Fruit fly (Drosophila melanogaster): ENCODE results near the gene Rubicon.
A peak's percentile ranks its signal among the peaks of the same experiment; 100 is the strongest.

Rubicon gene

dm6 chrX:8720213-8720612, 43.4 kb downstream of the Rubicon start, which contains the start of gene CG1789 (continued):
- TF ChIP-seq gcm2 (GFP tag; optimal IDR thresholded peaks at IDR 0.05): no peak
- TF ChIP-seq insv (GFP tag; optimal IDR thresholded peaks at IDR 0.05): peak in 1 of 2 experiments; percentile 48
- TF ChIP-seq crp (GFP tag; optimal IDR thresholded peaks at IDR 0.05): peak in 1 of 2 experiments; percentile 32
- no peak for TF ChIP-seq CG16863 (GFP tag; optimal IDR thresholded peaks at IDR 0.05)
- peak; percentile 38 for TF ChIP-seq pho (GFP tag; optimal IDR thresholded peaks at IDR 0.05)
- peak; percentile 67 for TF ChIP-seq tna (GFP tag; IDR thresholded peaks at IDR 0.05; ENCODE audit: partially characterized antibody)
- TF ChIP-seq CG8944 (GFP tag; optimal IDR thresholded peaks at IDR 0.05): no peak
- no peak for TF ChIP-seq sd (tag; optimal IDR thresholded peaks at IDR 0.05)
- TF ChIP-seq inv (GFP tag; IDR thresholded peaks at IDR 0.05; ENCODE audit: partially characterized antibody): peak; percentile 86
- TF ChIP-seq jigr1 (GFP tag; IDR thresholded peaks at IDR 0.05): no peak
- TF ChIP-seq chif (GFP tag; optimal IDR thresholded peaks at IDR 0.05): no peak
- TF ChIP-seq Poxn (GFP tag; IDR thresholded peaks at IDR 0.05): no peak
- TF ChIP-seq CG16813 (GFP tag; IDR thresholded peaks at IDR 0.05; ENCODE audit: partially characterized antibody): peak; percentile 86
- TF ChIP-seq psq (GFP tag; optimal IDR thresholded peaks at IDR 0.05): no peak
- no peak for TF ChIP-seq CG17612 (GFP tag; IDR thresholded peaks at IDR 0.05)
- TF ChIP-seq CG11560 (tag; IDR thresholded peaks at IDR 0.05): peak; percentile 75; the same call in 2 of the 3 replicates
- no peak for TF ChIP-seq CG6683 (GFP tag; optimal IDR thresholded peaks at IDR 0.05)
- TF ChIP-seq al (GFP tag; IDR thresholded peaks at IDR 0.05): no peak
- no peak for TF ChIP-seq onecut (GFP tag; IDR thresholded peaks at IDR 0.05)
- no peak for TF ChIP-seq ase (GFP tag; IDR thresholded peaks at IDR 0.05)
- no peak for TF ChIP-seq ken (GFP tag; IDR thresholded peaks at IDR 0.05)
- no peak for TF ChIP-seq CG18599 (GFP tag; optimal IDR thresholded peaks at IDR 0.05)
- TF ChIP-seq schlank (tag; optimal IDR thresholded peaks at IDR 0.05): no peak
- no peak for TF ChIP-seq Bdp1 (GFP tag; optimal IDR thresholded peaks at IDR 0.05)
- TF ChIP-seq zen2 (GFP tag; IDR thresholded peaks at IDR 0.05; ENCODE audit: partially characterized antibody): peak; percentile 90; the same call in 2 of the 3 replicates
- TF ChIP-seq so (GFP tag; IDR thresholded peaks at IDR 0.05): no peak
- TF ChIP-seq CG6791 (GFP tag; IDR thresholded peaks at IDR 0.05; ENCODE audit: partially characterized antibody): peak; percentile 84
- no peak for TF ChIP-seq jing (GFP tag; optimal IDR thresholded peaks at IDR 0.05)
- no peak for TF ChIP-seq CG32772 (GFP tag; IDR thresholded peaks at IDR 0.05)
- TF ChIP-seq z (GFP tag; IDR thresholded peaks at IDR 0.05): no peak
- TF ChIP-seq CG12769 (tag; optimal IDR thresholded peaks at IDR 0.05): peak; percentile 27
- no peak for TF ChIP-seq tin (GFP tag; optimal IDR thresholded peaks at IDR 0.05)
- no peak for TF ChIP-seq CG2202 (tag; optimal IDR thresholded peaks at IDR 0.05)
- TF ChIP-seq CG3065 (GFP tag; optimal IDR thresholded peaks at IDR 0.05): no peak
- no peak for TF ChIP-seq dan (GFP tag; IDR thresholded peaks at IDR 0.05)
- no peak for TF ChIP-seq dimm (GFP tag; IDR thresholded peaks at IDR 0.05)
- TF ChIP-seq maf-S (GFP tag; optimal IDR thresholded peaks at IDR 0.05): no peak
- no peak for TF ChIP-seq CG8478 (optimal IDR thresholded peaks at IDR 0.05)
- TF ChIP-seq CG8924 (tag; optimal IDR thresholded peaks at IDR 0.05): no peak
- no peak for TF ChIP-seq zen (tag; optimal IDR thresholded peaks at IDR 0.05)
- peak; percentile 94 for TF ChIP-seq unc-4 (GFP tag; IDR thresholded peaks at IDR 0.05; ENCODE audit: partially characterized antibody)
- no peak for TF ChIP-seq Sox100B (GFP tag; optimal IDR thresholded peaks at IDR 0.05)
- no peak for TF ChIP-seq CG2889 (GFP tag; IDR thresholded peaks at IDR 0.05)
- peak; percentile 13 for TF ChIP-seq CG17829 (tag; optimal IDR thresholded peaks at IDR 0.05)
- TF ChIP-seq CG31224 (GFP tag; IDR thresholded peaks at IDR 0.05): no peak
- TF ChIP-seq CG31388 (GFP tag; optimal IDR thresholded peaks at IDR 0.05): no peak
- no peak for TF ChIP-seq bcd (GFP tag; optimal IDR thresholded peaks at IDR 0.05)
- TF ChIP-seq CHES-1-like (GFP tag; optimal IDR thresholded peaks at IDR 0.05): peak; percentile 6
- no peak for TF ChIP-seq oc (tag; optimal IDR thresholded peaks at IDR 0.05)
- no peak for TF ChIP-seq CG8359 (GFP tag; optimal IDR thresholded peaks at IDR 0.05; ENCODE audit: borderline replicate concordance)
- TF ChIP-seq lbe (GFP tag; optimal IDR thresholded peaks at IDR 0.05): no peak
- TF ChIP-seq CG6765 (GFP tag; optimal IDR thresholded peaks at IDR 0.05): no peak
